Worm (Caenorhabditis elegans): Measurements from ENCODE around the gene ZK945.7.

Gene ZK945.7

DNA sequence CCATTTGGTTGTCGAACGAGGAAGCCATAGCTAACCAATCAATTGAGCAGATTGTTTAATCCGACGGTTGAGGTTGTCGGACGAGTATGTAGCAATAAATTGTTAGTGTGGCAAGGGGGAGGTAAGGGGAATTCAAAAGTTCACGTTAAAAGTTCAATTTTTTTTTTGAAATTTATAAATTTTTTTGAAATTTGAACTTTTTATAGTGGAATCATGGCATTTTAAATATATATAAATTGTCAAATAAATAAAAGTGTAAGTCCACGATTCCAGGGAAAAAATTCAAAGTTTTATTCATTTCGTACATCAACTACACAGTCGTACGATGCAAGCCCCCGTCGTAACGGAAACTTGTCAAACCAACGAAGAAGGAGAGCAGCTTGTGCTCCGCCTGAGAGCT is at the start of gene ZK945.7, which contains the start of gene ZK945.8:
Gene ZK945.7, minus strand, starts transcription at position 101 of the 400 bp plus-strand sequence.
Gene ZK945.8, plus strand, starts transcription at position 275 of the 400 bp plus-strand sequence.
- TF ChIP-seq dao-5 (tag; optimal IDR thresholded peaks at IDR 0.05) = no peak
- TF ChIP-seq him-1 (tag; optimal IDR thresholded peaks at IDR 0.05) = no peak

- TF ChIP-seq him-1 (tag; optimal IDR thresholded peaks at IDR 0.05) = no peak
- TF ChIP-seq dao-5 (tag; optimal IDR thresholded peaks at IDR 0.05) = no peak
Measured at ce11 chrII:10155106-10155505, 46.8 kb upstream of the ZK945.7 start, which contains the start of gene nlp-63. nlp-63 (plus strand) TSS chrII:10155406.

ce11 chrII:10147502-10147901 is 39.2 kb upstream of the ZK945.7 start:
- TF ChIP-seq dao-5 (tag; optimal IDR thresholded peaks at IDR 0.05) (no peak), W03F9.2 (tag; optimal IDR thresholded peaks at IDR 0.05) (no peak), him-1 (tag; optimal IDR thresholded peaks at IDR 0.05) (no peak)

DNA sequence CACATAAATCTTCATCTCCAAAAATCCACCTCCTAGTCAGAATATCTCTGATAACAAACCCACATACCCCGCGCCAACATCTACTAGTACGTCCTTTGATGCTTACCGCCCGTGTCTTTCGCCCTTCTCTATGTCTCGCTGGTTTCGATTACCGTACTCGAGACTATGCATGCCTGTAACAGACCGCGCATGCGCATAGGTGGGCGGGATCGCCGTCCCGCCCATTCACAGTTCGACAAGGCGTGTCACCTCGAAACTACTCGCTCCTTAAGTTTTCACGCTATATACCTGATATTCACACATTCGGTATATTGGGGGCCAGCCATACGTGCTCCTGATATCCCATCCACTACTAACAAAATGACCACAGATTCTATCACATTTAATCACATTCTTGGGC is 38.2 kb upstream of the ZK945.7 start, which contains the start of gene pax-3:
Gene pax-3, plus strand, starts transcription at position 83 of the 400 bp plus-strand sequence.
- TF ChIP-seq him-1 (tag; optimal IDR thresholded peaks at IDR 0.05) = no peak
- TF ChIP-seq W03F9.2 (tag; optimal IDR thresholded peaks at IDR 0.05) = no peak
- TF ChIP-seq dao-5 (tag; optimal IDR thresholded peaks at IDR 0.05) = no peak

DNA sequence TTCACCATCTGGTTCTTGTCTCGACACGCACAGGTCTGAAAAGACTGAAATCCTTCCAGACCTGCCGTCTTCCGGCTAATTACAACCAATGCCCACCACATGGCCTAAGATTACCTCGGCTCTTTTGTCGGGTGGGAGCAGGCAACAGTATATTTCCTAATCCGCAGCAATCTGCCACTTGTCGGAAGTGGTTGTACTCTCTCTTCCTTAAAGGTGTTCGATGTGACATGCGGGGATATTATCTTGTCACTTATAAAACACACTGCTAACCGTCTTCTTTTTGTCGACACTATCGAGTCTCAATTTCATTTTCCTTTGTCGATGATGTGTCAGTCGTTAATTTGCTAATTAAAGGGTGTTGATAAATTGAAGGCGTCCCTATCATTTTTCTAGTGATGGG is 35.8 kb upstream of the ZK945.7 start, which contains the start of gene F27E5.3:
Gene F27E5.3, minus strand, starts transcription at position 101 of the 400 bp plus-strand sequence.
- TF ChIP-seq him-1 (tag; optimal IDR thresholded peaks at IDR 0.05) (no peak), dao-5 (tag; optimal IDR thresholded peaks at IDR 0.05) (no peak)

DNA sequence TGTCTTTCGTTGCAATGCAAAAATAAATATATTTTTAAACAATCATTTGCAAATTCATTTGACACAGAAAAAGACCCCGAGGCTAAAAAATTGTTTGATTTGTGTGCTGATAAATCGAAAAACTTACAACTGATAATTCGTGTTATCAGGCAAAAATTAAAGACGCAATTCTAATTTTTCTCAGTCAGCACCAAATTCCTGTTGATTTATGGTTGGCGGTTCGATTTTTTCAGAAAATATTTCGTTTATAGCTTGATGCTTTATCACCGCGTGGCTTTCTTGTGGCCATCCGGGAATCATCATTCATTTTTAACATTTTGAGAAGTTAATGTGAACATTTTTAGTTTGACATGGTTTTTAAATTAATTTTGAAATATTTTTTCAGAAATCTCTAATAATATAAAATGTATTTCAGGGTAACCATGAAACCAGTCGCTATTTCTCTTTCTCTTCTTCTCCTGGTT is 30.9 kb upstream of the ZK945.7 start, which contains the start of gene asah-2:
Gene asah-2, plus strand, starts transcription at position 414 of the 464 bp plus-strand sequence.
- TF ChIP-seq dao-5 (tag; optimal IDR thresholded peaks at IDR 0.05) = no peak

DNA sequence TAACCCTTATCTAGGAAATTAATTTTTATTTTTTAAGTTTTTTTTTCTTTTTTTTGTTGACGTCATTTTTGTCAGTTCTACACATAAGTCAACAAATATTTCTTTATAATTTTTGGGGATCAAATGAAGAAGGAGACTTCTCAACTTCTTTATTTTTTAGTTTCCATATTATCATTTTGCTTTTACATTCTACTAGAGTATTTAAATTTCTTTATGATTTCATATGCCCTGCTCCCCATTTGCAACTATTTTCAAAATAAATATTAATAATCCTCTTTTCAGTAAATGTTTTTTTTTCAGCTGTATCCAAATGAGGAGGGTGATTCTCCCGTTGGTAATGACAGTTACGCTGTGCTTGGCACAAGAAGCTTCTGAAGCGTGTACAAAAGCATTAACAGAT is 29.1 kb upstream of the ZK945.7 start, which contains the start of gene phg-1:
Gene phg-1, plus strand, starts transcription at position 301 of the 400 bp plus-strand sequence.
- TF ChIP-seq him-1 (tag; optimal IDR thresholded peaks at IDR 0.05) = no peak

DNA sequence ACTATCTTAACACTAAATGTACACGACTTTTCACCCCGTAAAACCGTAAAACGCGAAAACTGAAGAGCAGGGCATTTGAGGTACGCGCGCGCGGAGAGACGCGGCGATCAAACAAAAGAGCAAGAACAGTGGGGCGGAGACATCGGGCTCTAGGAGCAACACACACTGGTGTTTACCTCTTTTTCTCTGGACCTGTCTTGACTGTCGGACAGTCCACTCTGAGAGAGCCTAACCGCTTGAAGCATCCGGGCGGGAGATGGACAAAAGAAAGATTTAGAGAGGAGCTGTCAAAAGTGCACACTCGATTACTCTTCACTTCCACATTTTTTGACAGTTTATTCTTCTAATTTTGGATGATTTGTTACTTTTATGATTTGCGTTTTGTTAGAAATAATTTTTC is 28.5 kb upstream of the ZK945.7 start:
- TF ChIP-seq dao-5 (tag; optimal IDR thresholded peaks at IDR 0.05) (no peak), him-1 (tag; optimal IDR thresholded peaks at IDR 0.05) (no peak), W03F9.2 (tag; optimal IDR thresholded peaks at IDR 0.05) (no peak)

DNA sequence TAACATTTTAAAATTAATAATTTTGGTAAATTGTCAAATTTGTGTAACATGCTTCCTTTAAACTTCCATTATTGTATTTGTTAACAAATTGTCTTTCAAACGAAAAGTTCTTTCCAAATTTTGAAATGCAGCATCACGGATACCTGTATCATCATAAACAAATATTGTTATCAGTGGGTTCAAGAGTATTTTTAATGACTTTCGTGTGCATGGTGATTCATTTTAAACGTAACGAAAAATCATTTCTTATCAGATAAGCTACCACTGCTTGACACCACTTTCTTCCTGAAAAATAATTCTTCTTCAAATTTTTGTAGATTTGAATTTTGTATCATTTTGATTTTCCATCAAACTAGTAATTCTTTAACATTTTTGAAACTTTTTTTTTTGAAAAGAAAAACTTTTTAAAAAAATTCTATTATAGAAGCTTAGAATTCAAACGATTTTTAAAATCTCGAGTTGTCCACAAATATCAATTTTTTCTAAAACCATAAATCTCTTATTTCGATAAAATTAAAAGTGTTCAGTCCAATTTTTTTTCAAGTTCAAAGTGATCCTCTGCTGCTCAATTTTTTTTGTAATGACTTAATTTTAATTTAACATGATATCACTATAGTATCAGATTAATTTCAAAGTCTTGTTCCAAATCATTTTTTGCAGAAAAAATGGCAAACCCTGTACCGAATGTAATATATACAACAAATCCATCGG is 26.2 kb upstream of the ZK945.7 start, which contains the start of gene F27E5.9:
Gene F27E5.9, plus strand, starts transcription at position 661 of the 711 bp plus-strand sequence.
- TF ChIP-seq W03F9.2 (tag; optimal IDR thresholded peaks at IDR 0.05) = no peak
- TF ChIP-seq him-1 (tag; optimal IDR thresholded peaks at IDR 0.05) = no peak
- no peak for TF ChIP-seq dao-5 (tag; optimal IDR thresholded peaks at IDR 0.05)

DNA sequence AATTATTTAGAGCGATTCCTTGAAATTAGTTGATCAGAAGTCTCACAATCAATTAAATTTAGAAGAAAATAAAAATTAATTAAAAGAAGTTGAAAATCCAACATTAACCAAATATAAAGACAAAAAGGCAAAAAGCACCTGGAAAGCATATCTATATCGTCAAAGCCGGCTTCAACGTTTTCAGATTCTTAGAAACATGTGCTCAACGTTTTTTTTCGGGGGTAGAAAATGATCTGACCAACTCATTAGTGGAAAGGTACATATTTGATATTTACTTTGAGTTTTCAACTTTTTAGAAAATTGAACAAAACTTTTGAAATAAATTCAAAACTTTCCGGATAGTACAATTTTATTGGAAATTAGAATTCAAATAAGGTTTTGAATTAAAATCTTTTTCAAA is 24.5 kb upstream of the ZK945.7 start:
- TF ChIP-seq W03F9.2 (tag; optimal IDR thresholded peaks at IDR 0.05) (no peak), him-1 (tag; optimal IDR thresholded peaks at IDR 0.05) (no peak), dao-5 (tag; optimal IDR thresholded peaks at IDR 0.05) (no peak)

ce11 chrII:10131760-10132159 is 23.5 kb upstream of the ZK945.7 start, which contains the start of gene F27E5.5:
F27E5.5 (minus strand) TSS chrII:10131860.
- TF ChIP-seq dao-5 (tag; optimal IDR thresholded peaks at IDR 0.05) (no peak), W03F9.2 (tag; optimal IDR thresholded peaks at IDR 0.05) (no peak), him-1 (tag; optimal IDR thresholded peaks at IDR 0.05) (no peak)

ce11 chrII:10127389-10127788 is 19.1 kb upstream of the ZK945.7 start, which contains the start of gene F27E5.8:
F27E5.8 (minus strand) TSS chrII:10127489.
- TF ChIP-seq W03F9.2 (tag; optimal IDR thresholded peaks at IDR 0.05) = no peak
- no peak for TF ChIP-seq him-1 (tag; optimal IDR thresholded peaks at IDR 0.05)
- no peak for TF ChIP-seq dao-5 (tag; optimal IDR thresholded peaks at IDR 0.05)

ce11 chrII:10122465-10122864 is 14.2 kb upstream of the ZK945.7 start, which contains the start of gene F27E5.7:
F27E5.7 (plus strand) TSS chrII:10122765.
- TF ChIP-seq him-1 (tag; optimal IDR thresholded peaks at IDR 0.05) (no peak), W03F9.2 (tag; optimal IDR thresholded peaks at IDR 0.05) (no peak), dao-5 (tag; optimal IDR thresholded peaks at IDR 0.05) (no peak)

DNA sequence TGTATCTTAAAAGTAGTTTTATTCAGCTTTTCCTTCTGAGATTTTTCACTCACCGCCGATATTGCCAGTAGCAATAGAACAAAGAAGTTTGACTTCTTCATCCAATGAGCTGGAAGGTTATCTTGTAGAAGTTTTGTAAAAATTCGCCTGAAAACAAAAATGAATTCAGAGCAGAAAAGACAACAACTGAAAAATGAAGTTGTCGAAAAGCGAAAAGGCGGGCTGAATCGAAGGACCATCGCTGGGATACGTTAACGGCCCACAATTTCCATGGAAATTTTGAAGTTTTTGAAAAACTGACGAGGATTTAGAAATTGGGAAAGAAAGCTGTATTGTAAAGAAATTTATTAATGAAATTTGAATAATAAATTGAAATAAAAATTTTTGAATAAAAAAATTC is 13.4 kb upstream of the ZK945.7 start, which contains the start of gene lov-1:
Gene lov-1, minus strand, starts transcription at position 101 of the 400 bp plus-strand sequence.
- TF ChIP-seq dao-5 (tag; optimal IDR thresholded peaks at IDR 0.05) = no peak
- TF ChIP-seq him-1 (tag; optimal IDR thresholded peaks at IDR 0.05) = no peak
- no peak for TF ChIP-seq W03F9.2 (tag; optimal IDR thresholded peaks at IDR 0.05)
